Fruit fly (Drosophila melanogaster): ENCODE results near the gene Acsf3.

The Acsf3 gene

dm6 chrX:7333858-7334800 is 5.3 kb downstream of the Acsf3 start (continued):
- TF ChIP-seq CTCF (GFP tag; optimal IDR thresholded peaks at IDR 0.05), result no peak
- TF ChIP-seq CG4282 (GFP tag; optimal IDR thresholded peaks at IDR 0.05), result peak; percentile 27
- TF ChIP-seq CG4820 (GFP tag; optimal IDR thresholded peaks at IDR 0.05), result no peak
- TF ChIP-seq CG18599 (GFP tag; optimal IDR thresholded peaks at IDR 0.05), result peak; percentile 60
- no peak for TF ChIP-seq jing (GFP tag; optimal IDR thresholded peaks at IDR 0.05)
- TF ChIP-seq CG6813 (GFP tag; optimal IDR thresholded peaks at IDR 0.05), result peak; percentile 36
- TF ChIP-seq CG11504 (tag; optimal IDR thresholded peaks at IDR 0.05), result no peak
- no peak for TF ChIP-seq Spps (tag; optimal IDR thresholded peaks at IDR 0.05)
- TF ChIP-seq Xbp1 (GFP tag; optimal IDR thresholded peaks at IDR 0.05), result no peak
- no peak for TF ChIP-seq CG10654 (GFP tag; optimal IDR thresholded peaks at IDR 0.05)
- TF ChIP-seq CrebB (tag; optimal IDR thresholded peaks at IDR 0.05), result no peak
- no peak for TF ChIP-seq nmo (GFP tag; optimal IDR thresholded peaks at IDR 0.05)
- TF ChIP-seq CG18262 (tag; optimal IDR thresholded peaks at IDR 0.05), result no peak
- TF ChIP-seq lov (optimal IDR thresholded peaks at IDR 0.05), result no peak
- no peak for TF ChIP-seq lov (GFP tag; IDR thresholded peaks at IDR 0.05)
- TF ChIP-seq hb (GFP tag; IDR thresholded peaks at IDR 0.05; ENCODE audit: partially characterized antibody), result no peak
- TF ChIP-seq CG10959 (GFP tag; IDR thresholded peaks at IDR 0.05), result no peak
- 0 out of 3 replicates have a peak, but pooled peaks have one; percentile 33 for TF ChIP-seq Mrtf (GFP tag; IDR thresholded peaks at IDR 0.05)
- TF ChIP-seq mld (GFP tag; IDR thresholded peaks at IDR 0.05; ENCODE audit: partially characterized antibody), result no peak
- TF ChIP-seq Dip2 (GFP tag; IDR thresholded peaks at IDR 0.05), result no peak
- no peak for TF ChIP-seq ato (GFP tag; IDR thresholded peaks at IDR 0.05; ENCODE audit: partially characterized antibody)
- TF ChIP-seq CG4707 (GFP tag; optimal IDR thresholded peaks at IDR 0.05), result no peak
- no peak for TF ChIP-seq HHEX (GFP tag; optimal IDR thresholded peaks at IDR 0.05)
- peak; percentile 47 for TF ChIP-seq Atf-2 (GFP tag; optimal IDR thresholded peaks at IDR 0.05)
- TF ChIP-seq MTF-1 (GFP tag; optimal IDR thresholded peaks at IDR 0.05; ENCODE audit: borderline replicate concordance), result no peak
- TF ChIP-seq E2f2 (GFP tag; IDR thresholded peaks at IDR 0.05), result no peak
- no peak for TF ChIP-seq tup (GFP tag; optimal IDR thresholded peaks at IDR 0.05)
- peak; percentile 62 for TF ChIP-seq lab (GFP tag; optimal IDR thresholded peaks at IDR 0.05)
- TF ChIP-seq tx (GFP tag; optimal IDR thresholded peaks at IDR 0.05), result peak; percentile 62
- peak; percentile 78 for TF ChIP-seq sens (GFP tag)
- TF ChIP-seq sc (optimal IDR thresholded peaks at IDR 0.05), result no peak
- no peak for TF ChIP-seq sc (GFP tag; optimal IDR thresholded peaks at IDR 0.05)
- peak; percentile 29 for TF ChIP-seq CG16863 (GFP tag; optimal IDR thresholded peaks at IDR 0.05)
- peak; percentile 26 for TF ChIP-seq shn (GFP tag; optimal IDR thresholded peaks at IDR 0.05)
- TF ChIP-seq ash1 (GFP tag; optimal IDR thresholded peaks at IDR 0.05), result no peak
- TF ChIP-seq slou (GFP tag; optimal IDR thresholded peaks at IDR 0.05), result peak; percentile 61
- peak; percentile 84 for TF ChIP-seq Med (GFP tag)
- no peak for TF ChIP-seq psq (GFP tag; optimal IDR thresholded peaks at IDR 0.05)
- no peak for TF ChIP-seq CG13296 (GFP tag; optimal IDR thresholded peaks at IDR 0.05)
- no peak for TF ChIP-seq CG7963 (GFP tag; IDR thresholded peaks at IDR 0.05; ENCODE audit: partially characterized antibody)
- TF ChIP-seq Gug (GFP tag; IDR thresholded peaks at IDR 0.05), result peak; percentile 12; the same call in 1 of the 4 replicates
- peak; percentile 69 for TF ChIP-seq ftz-f1 (GFP tag; optimal IDR thresholded peaks at IDR 0.05)
- TF ChIP-seq CG2120 (GFP tag; optimal IDR thresholded peaks at IDR 0.05), result peak; percentile 90
- peak; percentile 6 for TF ChIP-seq CG16815 (GFP tag; optimal IDR thresholded peaks at IDR 0.05)
- TF ChIP-seq CG6765 (GFP tag; optimal IDR thresholded peaks at IDR 0.05), result no peak
- TF ChIP-seq az2 (GFP tag; optimal IDR thresholded peaks at IDR 0.05), result no peak
- no peak for TF ChIP-seq gt (GFP tag; IDR thresholded peaks at IDR 0.05)
- TF ChIP-seq gfzf (GFP tag; optimal IDR thresholded peaks at IDR 0.05), result no peak
- TF ChIP-seq prd (optimal IDR thresholded peaks at IDR 0.05), result no peak
- TF ChIP-seq prd (GFP tag; IDR thresholded peaks at IDR 0.05), result peak; percentile 45; the same call in 2 of the 3 replicates
